Worm (Caenorhabditis elegans): ENCODE results near the gene irg-6.

ce11 chrIV:12899392-12899791 lies 15.4 kb downstream of the irg-6 start, which contains the start of gene K08D8.9:
- no peak for TF ChIP-seq him-1 (tag; optimal IDR thresholded peaks at IDR 0.05)
- TF ChIP-seq dao-5 (tag; optimal IDR thresholded peaks at IDR 0.05): no peak

Measured in whole organism, L4/young adult.